Fruit fly (Drosophila melanogaster): ENCODE results near the gene CG12081.

dm6 chrX:8570848-8571247, 17.8 kb upstream of the CG12081 start, which contains the start of gene CG12111:
- TF ChIP-seq Mnt (GFP tag; optimal IDR thresholded peaks at IDR 0.05), result no peak
- no peak for TF ChIP-seq bab1 (GFP tag; optimal IDR thresholded peaks at IDR 0.05)
- no peak for TF ChIP-seq CG7045 (GFP tag; optimal IDR thresholded peaks at IDR 0.05)
- TF ChIP-seq pad (GFP tag; optimal IDR thresholded peaks at IDR 0.05), result no peak
- TF ChIP-seq kay (GFP tag; ENCODE audit: borderline replicate concordance), result no peak
- TF ChIP-seq Crg-1 (GFP tag; optimal IDR thresholded peaks at IDR 0.05), result no peak
- TF ChIP-seq CG12768 (GFP tag; optimal IDR thresholded peaks at IDR 0.05), result no peak
- no peak for TF ChIP-seq CG7101 (tag; optimal IDR thresholded peaks at IDR 0.05)
